Worm (Caenorhabditis elegans): Measurements from ENCODE around the gene EEED8.18.

Gene EEED8.18

DNA sequence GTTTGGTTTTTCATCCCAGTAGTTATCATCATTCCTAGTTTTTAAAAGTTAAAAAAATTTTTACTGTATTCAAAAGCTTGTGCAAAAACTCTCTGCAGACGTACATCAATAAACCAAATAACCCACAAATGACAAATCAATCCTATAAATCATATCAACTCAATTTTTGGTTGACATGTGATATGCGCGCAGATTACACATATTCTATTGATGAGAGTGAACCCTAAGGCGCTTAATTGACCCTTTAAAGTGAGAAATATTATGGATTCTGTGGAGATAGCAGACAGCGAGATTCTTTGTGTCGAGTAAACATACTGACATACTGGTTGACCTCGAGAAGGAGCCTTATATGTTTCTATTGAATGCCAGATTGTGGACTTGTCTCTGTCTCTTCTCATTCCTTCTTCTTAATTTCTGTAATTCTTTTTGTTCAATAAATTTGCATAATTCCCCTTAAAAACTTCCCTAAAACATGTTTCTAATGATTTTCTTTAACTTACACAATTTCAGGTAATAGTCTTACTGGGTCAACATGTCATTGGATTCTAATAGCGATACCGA lies 3.9 kb upstream of the EEED8.18 start, which contains the start of gene EEED8.2:
Gene EEED8.2 (plus strand): TSS at position 511 of the 561 bp plus-strand sequence.
- TF ChIP-seq hlh-30 (tag; optimal IDR thresholded peaks at IDR 0.05; ENCODE audit: insufficient read depth), result peak; percentile 24
- TF ChIP-seq dmd-4 (tag; optimal IDR thresholded peaks at IDR 0.05; ENCODE audit: borderline replicate concordance), result no peak
- no peak for TF ChIP-seq unc-42 (tag; optimal IDR thresholded peaks at IDR 0.05)
- TF ChIP-seq tbx-7 (tag; optimal IDR thresholded peaks at IDR 0.05), result no peak
- no peak for TF ChIP-seq ceh-22 (tag; optimal IDR thresholded peaks at IDR 0.05)
- peak; percentile 3 for TF ChIP-seq tbx-2 (tag; optimal IDR thresholded peaks at IDR 0.05)
- peak; percentile 39 for TF ChIP-seq unc-55 (GFP tag; optimal IDR thresholded peaks at IDR 0.05)
- TF ChIP-seq pax-1 (tag; optimal IDR thresholded peaks at IDR 0.05), result no peak
- TF ChIP-seq nhr-11 (tag; optimal IDR thresholded peaks at IDR 0.05), result no peak
- TF ChIP-seq eyg-1 (tag; optimal IDR thresholded peaks at IDR 0.05), result no peak
- no peak for TF ChIP-seq ets-4 (tag; optimal IDR thresholded peaks at IDR 0.05)
- no peak for TF ChIP-seq odd-2 (tag; optimal IDR thresholded peaks at IDR 0.05)
- no peak for TF ChIP-seq fkh-6 (tag; optimal IDR thresholded peaks at IDR 0.05)

DNA sequence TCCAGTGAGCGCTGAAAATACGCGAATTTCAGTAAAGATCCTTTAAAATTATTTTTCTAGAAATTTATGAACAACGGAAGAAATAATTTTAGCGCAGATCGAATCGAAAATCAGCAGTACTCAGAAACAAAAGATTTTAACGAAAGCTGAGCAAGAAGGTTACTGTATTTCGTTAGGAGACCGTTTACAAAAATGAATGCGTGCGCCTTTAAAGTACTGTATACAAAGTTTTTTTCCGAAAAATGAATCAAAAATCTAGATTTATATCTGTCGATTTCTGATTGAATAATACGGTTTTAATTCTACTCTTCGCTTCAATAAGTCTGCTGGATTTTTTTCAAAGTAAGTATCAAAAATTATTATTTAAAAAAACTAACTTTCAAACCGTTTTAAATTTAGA lies 1.6 kb upstream of the EEED8.18 start, which contains the start of the genes EEED8.14 and EEED8.3:
Gene EEED8.14 (minus strand): TSS at position 13 of the 400 bp plus-strand sequence.
Gene EEED8.3 (plus strand): TSS at position 237 of the 400 bp plus-strand sequence.
- TF ChIP-seq pat-9 (tag; optimal IDR thresholded peaks at IDR 0.05) (no peak), lin-11 (tag; optimal IDR thresholded peaks at IDR 0.05) (no peak), K02D7.2 (tag; optimal IDR thresholded peaks at IDR 0.05) (no peak), pha-4 (tag; optimal IDR thresholded peaks at IDR 0.05) (no peak), odd-2 (tag; optimal IDR thresholded peaks at IDR 0.05) (no peak), hlh-8 (tag; optimal IDR thresholded peaks at IDR 0.05) (no peak), che-1 (tag; optimal IDR thresholded peaks at IDR 0.05) (no peak), rnt-1 (tag; optimal IDR thresholded peaks at IDR 0.05) (no peak), F13H6.1 (tag; optimal IDR thresholded peaks at IDR 0.05) (no peak), unc-3 (GFP tag; conservative IDR thresholded peaks at IDR 0.05) (no peak), unc-3 (tag; optimal IDR thresholded peaks at IDR 0.05) (no peak), ztf-16 (tag; optimal IDR thresholded peaks at IDR 0.05) (no peak), pax-1 (tag; optimal IDR thresholded peaks at IDR 0.05) (no peak), ceh-31 (tag; optimal IDR thresholded peaks at IDR 0.05) (no peak), ceh-18 (tag; optimal IDR thresholded peaks at IDR 0.05) (no peak), npax-4 (tag; optimal IDR thresholded peaks at IDR 0.05) (no peak)

DNA sequence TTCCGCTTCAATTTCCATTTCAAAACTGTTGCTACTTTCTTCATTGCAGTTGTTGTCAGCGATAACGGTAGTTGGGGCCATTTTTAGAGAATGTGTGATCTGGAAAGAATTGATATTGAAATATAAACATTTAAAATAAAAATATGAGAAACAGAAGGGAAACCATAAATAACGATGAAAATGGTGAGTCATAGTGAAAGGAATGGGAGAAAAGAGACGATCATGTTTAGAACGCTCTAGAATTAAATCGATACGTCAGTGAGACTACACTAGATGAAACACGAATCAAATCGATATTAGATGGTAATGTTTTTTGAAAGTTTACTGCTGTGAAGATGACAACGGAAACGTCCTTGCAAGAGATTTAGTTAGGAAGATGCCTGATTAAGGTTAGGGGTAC lies 3.5 kb downstream of the EEED8.18 start, which contains the start of the genes EEED8.12 and EEED8.4:
Gene EEED8.12 (minus strand): TSS at position 101 of the 400 bp plus-strand sequence.
Gene EEED8.4 (plus strand): TSS at position 396 of the 400 bp plus-strand sequence.
- no peak for TF ChIP-seq unc-55 (GFP tag; optimal IDR thresholded peaks at IDR 0.05)
- TF ChIP-seq pax-1 (tag; optimal IDR thresholded peaks at IDR 0.05), result no peak
- TF ChIP-seq nhr-232 (tag; optimal IDR thresholded peaks at IDR 0.05), result no peak
- TF ChIP-seq dve-1 (tag; optimal IDR thresholded peaks at IDR 0.05), result no peak
- TF ChIP-seq odd-2 (tag; optimal IDR thresholded peaks at IDR 0.05), result no peak
- no peak for TF ChIP-seq sdc-2 (tag; optimal IDR thresholded peaks at IDR 0.05)
- TF ChIP-seq rnt-1 (tag; optimal IDR thresholded peaks at IDR 0.05), result no peak
- TF ChIP-seq che-1 (tag; optimal IDR thresholded peaks at IDR 0.05), result no peak
- TF ChIP-seq sox-4 (tag; optimal IDR thresholded peaks at IDR 0.05), result no peak
- no peak for TF ChIP-seq elt-4 (tag; optimal IDR thresholded peaks at IDR 0.05)
- TF ChIP-seq hlh-6 (tag; optimal IDR thresholded peaks at IDR 0.05), result no peak
- no peak for TF ChIP-seq ttx-3 (tag; optimal IDR thresholded peaks at IDR 0.05)
- TF ChIP-seq ahr-1 (tag; optimal IDR thresholded peaks at IDR 0.05), result no peak
- no peak for TF ChIP-seq hlh-15 (tag; optimal IDR thresholded peaks at IDR 0.05)
- TF ChIP-seq dmd-4 (tag; optimal IDR thresholded peaks at IDR 0.05; ENCODE audit: borderline replicate concordance), result no peak
- no peak for TF ChIP-seq ref-2 (tag; optimal IDR thresholded peaks at IDR 0.05)
- TF ChIP-seq gmeb-2 (tag; optimal IDR thresholded peaks at IDR 0.05), result no peak
- no peak for TF ChIP-seq syd-9 (tag; optimal IDR thresholded peaks at IDR 0.05)
